Worm (Caenorhabditis elegans): ENCODE data around the gene C17H12.3.

- no peak for TF ChIP-seq nhr-77 (tag; optimal IDR thresholded peaks at IDR 0.05)
- no peak for TF ChIP-seq aha-1 (tag; optimal IDR thresholded peaks at IDR 0.05)
- TF ChIP-seq fkh-4 (tag; optimal IDR thresholded peaks at IDR 0.05; ENCODE audit: borderline replicate concordance) = no peak
- TF ChIP-seq lin-13 (GFP tag; optimal IDR thresholded peaks at IDR 0.05) = no peak
- no peak for TF ChIP-seq unc-86 (tag; optimal IDR thresholded peaks at IDR 0.05)
- no peak for TF ChIP-seq nhr-20 (tag; optimal IDR thresholded peaks at IDR 0.05)
- TF ChIP-seq ets-5 (GFP tag; IDR thresholded peaks at IDR 0.05) = no peak
Observed at ce11 chrIV:6818369-6818768, 22.9 kb upstream of the C17H12.3 start, which contains the start of gene C17H12.8.
